Worm (Caenorhabditis elegans): ENCODE results near the gene nhr-41.

Gene nhr-41

ce11 chrIV:1388079-1388478 lies 2.1 kb downstream of the nhr-41 start (continued):
- TF ChIP-seq tag-97 (GFP tag; IDR thresholded peaks at IDR 0.05) (no peak), madf-5 (GFP tag; IDR thresholded peaks at IDR 0.05) (peak; percentile 61 to 81; a peak in 2 of 4 replicates), nhr-77 (tag; optimal IDR thresholded peaks at IDR 0.05) (peak; percentile 5), ceh-44 (GFP tag; IDR thresholded peaks at IDR 0.05) (0 out of 2 replicates have a peak, but pooled peaks have one; percentile 26), hmg-1.1 (GFP tag; IDR thresholded peaks at IDR 0.05) (peak; percentile 83), tra-1 (GFP tag; IDR thresholded peaks at IDR 0.05) (peak; percentile 79), dmd-9 (GFP tag; IDR thresholded peaks at IDR 0.05) (no peak), daf-19 (GFP tag; conservative IDR thresholded peaks at IDR 0.05) (no peak), F26F4.8 (GFP tag; conservative IDR thresholded peaks at IDR 0.05) (0 out of 2 replicates have a peak, but pooled peaks have one; percentile 50), lin-15B (tag; optimal IDR thresholded peaks at IDR 0.05) (no peak), dmd-6 (GFP tag; IDR thresholded peaks at IDR 0.05) (peak; percentile 62), snpc-4 (tag; optimal IDR thresholded peaks at IDR 0.05) (no peak), ceh-62 (tag; optimal IDR thresholded peaks at IDR 0.05) (no peak), nhr-25 (tag; optimal IDR thresholded peaks at IDR 0.05; ENCODE audit: borderline replicate concordance, insufficient read depth) (no peak), lsy-2 (tag; optimal IDR thresholded peaks at IDR 0.05) (peak in 1 of 2 experiments; percentile 29), php-3 (GFP tag; IDR thresholded peaks at IDR 0.05) (no peak; the same call in 1 of the 2 replicates), mdl-1 (tag; optimal IDR thresholded peaks at IDR 0.05) (peak in 1 of 2 experiments; percentile 55), F10B5.3 (tag; optimal IDR thresholded peaks at IDR 0.05) (no peak), madf-9 (GFP tag; conservative IDR thresholded peaks at IDR 0.05) (peak; percentile 80), nhr-42 (GFP tag; IDR thresholded peaks at IDR 0.05) (peak; percentile 65; the same call in 1 of the 2 replicates), skn-1 (tag; optimal IDR thresholded peaks at IDR 0.05) (no peak), attf-4 (tag; optimal IDR thresholded peaks at IDR 0.05) (no peak), nhr-10 (tag; optimal IDR thresholded peaks at IDR 0.05) (no peak), fos-1 (tag; optimal IDR thresholded peaks at IDR 0.05) (no peak), rbr-2 (tag; optimal IDR thresholded peaks at IDR 0.05) (peak; percentile 48), jun-1 (tag; optimal IDR thresholded peaks at IDR 0.05) (no peak), D1046.2 (GFP tag; IDR thresholded peaks at IDR 0.05) (peak; percentile 74; the same call in 1 of the 2 replicates), lin-13 (GFP tag; optimal IDR thresholded peaks at IDR 0.05) (peak; percentile 33), snpc-1.2 (GFP tag; IDR thresholded peaks at IDR 0.05) (no peak), lin-1 (GFP tag; IDR thresholded peaks at IDR 0.05) (0 out of 2 replicates have a peak, but pooled peaks have one; percentile 23), ama-1 (optimal IDR thresholded peaks at IDR 0.05) (no peak), spr-3 (GFP tag; optimal IDR thresholded peaks at IDR 0.05) (no peak), unc-39 (tag; optimal IDR thresholded peaks at IDR 0.05) (no peak), nhr-76 (tag; optimal IDR thresholded peaks at IDR 0.05) (no peak), lin-38 (GFP tag; IDR thresholded peaks at IDR 0.05) (peak; percentile 65), lin-39 (tag; optimal IDR thresholded peaks at IDR 0.05) (no peak), zfp-2 (tag; optimal IDR thresholded peaks at IDR 0.05) (no peak), daf-12 (tag; optimal IDR thresholded peaks at IDR 0.05) (no peak), mep-1 (tag; optimal IDR thresholded peaks at IDR 0.05) (peak; percentile 69), nhr-41 (GFP tag; IDR thresholded peaks at IDR 0.05) (peak; percentile 69), nhr-48 (tag; optimal IDR thresholded peaks at IDR 0.05) (no peak), mes-2 (tag; optimal IDR thresholded peaks at IDR 0.05; ENCODE audit: poor library complexity, severe bottlenecking) (peak; percentile 56), ces-1 (GFP tag; optimal IDR thresholded peaks at IDR 0.05) (no peak), ceh-32 (tag; optimal IDR thresholded peaks at IDR 0.05; ENCODE audit: poor library complexity) (no peak), ceh-20 (GFP tag; IDR thresholded peaks at IDR 0.05) (no peak), sdz-12 (GFP tag; optimal IDR thresholded peaks at IDR 0.05) (peak; percentile 62), ZK546.5 (tag; optimal IDR thresholded peaks at IDR 0.05) (no peak), nhr-237 (tag; optimal IDR thresholded peaks at IDR 0.05) (no peak), lir-3 (tag; optimal IDR thresholded peaks at IDR 0.05) (no peak), dmd-8 (GFP tag; IDR thresholded peaks at IDR 0.05) (peak; percentile 81; the same call in 1 of the 2 replicates), unc-130 (GFP tag; optimal IDR thresholded peaks at IDR 0.05) (no peak), nhr-28 (tag; optimal IDR thresholded peaks at IDR 0.05) (peak; percentile 34)

Measured in whole organism, L4 larva.